Worm (Caenorhabditis elegans): ENCODE data around the gene aagr-1.

aagr-1 gene

ce11 chrIV:8394105-8394504 is 27.8 kb downstream of the aagr-1 start, which contains the start of gene D2096.11:
D2096.11 (minus strand) TSS chrIV:8394205.
- TF ChIP-seq hlh-13 (GFP tag; optimal IDR thresholded peaks at IDR 0.05) (no peak), lin-11 (tag; optimal IDR thresholded peaks at IDR 0.05) (no peak), syd-9 (tag; optimal IDR thresholded peaks at IDR 0.05) (no peak), elt-2 (tag; optimal IDR thresholded peaks at IDR 0.05) (no peak), sdc-2 (tag; optimal IDR thresholded peaks at IDR 0.05) (no peak), hlh-6 (tag; optimal IDR thresholded peaks at IDR 0.05) (no peak), npax-4 (tag; optimal IDR thresholded peaks at IDR 0.05) (no peak), ceh-18 (tag; optimal IDR thresholded peaks at IDR 0.05) (no peak)

ce11 chrIV:8396348-8396747 is 30.0 kb downstream of the aagr-1 start, which contains the start of gene timm-17B.2:
timm-17B.2 (plus strand) TSS chrIV:8396648.
- no peak for TF ChIP-seq nhr-11 (tag; optimal IDR thresholded peaks at IDR 0.05)
- TF ChIP-seq mec-3 (tag; optimal IDR thresholded peaks at IDR 0.05; ENCODE audit: borderline replicate concordance): no peak
- TF ChIP-seq che-1 (tag; optimal IDR thresholded peaks at IDR 0.05): no peak
- TF ChIP-seq madf-2 (tag; optimal IDR thresholded peaks at IDR 0.05): no peak
- no peak for TF ChIP-seq ceh-19 (GFP tag; optimal IDR thresholded peaks at IDR 0.05)
- TF ChIP-seq ets-4 (tag; optimal IDR thresholded peaks at IDR 0.05): no peak
- TF ChIP-seq ceh-34 (tag; optimal IDR thresholded peaks at IDR 0.05): no peak
- no peak for TF ChIP-seq dmd-4 (tag; optimal IDR thresholded peaks at IDR 0.05; ENCODE audit: borderline replicate concordance)

ce11 chrIV:8397814-8398213 is 31.5 kb downstream of the aagr-1 start:
- TF ChIP-seq ahr-1 (tag; optimal IDR thresholded peaks at IDR 0.05) (no peak), ceh-18 (tag; optimal IDR thresholded peaks at IDR 0.05) (no peak), fax-1 (tag; optimal IDR thresholded peaks at IDR 0.05) (no peak), ceh-6 (GFP tag; optimal IDR thresholded peaks at IDR 0.05) (no peak), fkh-6 (tag; optimal IDR thresholded peaks at IDR 0.05) (no peak), tbx-2 (tag; optimal IDR thresholded peaks at IDR 0.05) (no peak), elt-4 (tag; optimal IDR thresholded peaks at IDR 0.05) (no peak), sdc-2 (tag; optimal IDR thresholded peaks at IDR 0.05) (no peak), unc-86 (tag; optimal IDR thresholded peaks at IDR 0.05) (no peak), F13H6.1 (tag; optimal IDR thresholded peaks at IDR 0.05) (no peak), ceh-19 (GFP tag; optimal IDR thresholded peaks at IDR 0.05) (no peak), dmd-4 (tag; optimal IDR thresholded peaks at IDR 0.05; ENCODE audit: borderline replicate concordance) (no peak), pha-2 (tag; optimal IDR thresholded peaks at IDR 0.05) (no peak), mec-3 (tag; optimal IDR thresholded peaks at IDR 0.05; ENCODE audit: borderline replicate concordance) (no peak)

- TF ChIP-seq K02D7.2 (tag; optimal IDR thresholded peaks at IDR 0.05): no peak
- no peak for TF ChIP-seq unc-3 (GFP tag; conservative IDR thresholded peaks at IDR 0.05)
- no peak for TF ChIP-seq unc-3 (tag; optimal IDR thresholded peaks at IDR 0.05)
- no peak for TF ChIP-seq ceh-6 (GFP tag; optimal IDR thresholded peaks at IDR 0.05)
- TF ChIP-seq hlh-30 (tag; optimal IDR thresholded peaks at IDR 0.05; ENCODE audit: insufficient read depth): no peak
- no peak for TF ChIP-seq ceh-45 (GFP tag; IDR thresholded peaks at IDR 0.05)
- TF ChIP-seq C08G9.2 (tag; optimal IDR thresholded peaks at IDR 0.05): no peak
- TF ChIP-seq lim-6 (tag; optimal IDR thresholded peaks at IDR 0.05): no peak
- no peak for TF ChIP-seq dmd-4 (tag; optimal IDR thresholded peaks at IDR 0.05; ENCODE audit: borderline replicate concordance)
- TF ChIP-seq nhr-11 (tag; optimal IDR thresholded peaks at IDR 0.05): no peak
- TF ChIP-seq tbx-7 (tag; optimal IDR thresholded peaks at IDR 0.05): no peak
- no peak for TF ChIP-seq K09A11.1 (tag; optimal IDR thresholded peaks at IDR 0.05; ENCODE audit: insufficient read depth)
- TF ChIP-seq unc-42 (tag; optimal IDR thresholded peaks at IDR 0.05): no peak
- no peak for TF ChIP-seq rnt-1 (tag; optimal IDR thresholded peaks at IDR 0.05)
- no peak for TF ChIP-seq ceh-24 (tag; optimal IDR thresholded peaks at IDR 0.05)
- no peak for TF ChIP-seq elt-2 (tag; optimal IDR thresholded peaks at IDR 0.05)
- TF ChIP-seq Y22D7AL.16 (tag; optimal IDR thresholded peaks at IDR 0.05): no peak
- no peak for TF ChIP-seq pag-3 (tag; optimal IDR thresholded peaks at IDR 0.05; ENCODE audit: borderline replicate concordance)
- no peak for TF ChIP-seq sox-4 (tag; optimal IDR thresholded peaks at IDR 0.05)
- TF ChIP-seq lin-11 (tag; optimal IDR thresholded peaks at IDR 0.05): no peak
Measured at ce11 chrIV:8420961-8421360, 54.6 kb downstream of the aagr-1 start, which contains the start of gene M116.5. M116.5 (minus strand) TSS chrIV:8421061.
